Worm (Caenorhabditis elegans) whole organism, L4 larva: ENCODE results near the gene wapl-1.

Source experiments
- T26A8.4 ChIP-seq: fragments of 200-800 bp; sonication (Bioruptor generic); IDR thresholded peaks from 2 replicates; pipeline ENCODE4 v1.3.6; 2022; ENCODE audit warnings: missing genetic modification characterization, missing compliant biosample characterization
- Y48G9A.11 ChIP-seq: fragments of 200-800 bp; sonication (Bioruptor generic); IDR thresholded peaks from 2 replicates; pipeline ENCODE4 v1.3.6; 2022; ENCODE audit warnings: missing genetic modification reagents, missing genetic modification characterization, missing compliant biosample characterization
- Y5F2A.4 ChIP-seq: fragments of 200-800 bp; sonication (Bioruptor generic); optimal IDR thresholded peaks from 2 replicates; lab custom pipeline; 2018; ENCODE audit warnings: mild to moderate bottlenecking, missing genetic modification characterization, missing compliant biosample characterization
- ZK546.5 ChIP-seq, 2 experiments: sonication (generic microtip); optimal IDR thresholded peaks; 2 replicates each; lab custom pipeline; 2017; ENCODE audit warnings: missing biosample characterization in 2 of 2, missing genetic modification characterization in 2 of 2
- ama-1 ChIP-seq: fragments of 150-350 bp; optimal IDR thresholded peaks from 2 replicates; lab custom pipeline; 2014; ENCODE audit warnings: inconsistent platforms, mixed read lengths
- ceh-20 ChIP-seq: fragments of 200-800 bp; sonication (Bioruptor generic); IDR thresholded peaks from 2 replicates; pipeline ENCODE4 v1.3.6; 2022; ENCODE audit warnings: missing genetic modification reagents, missing genetic modification characterization, missing compliant biosample characterization
- ceh-28 ChIP-seq: fragments of 150-350 bp; optimal IDR thresholded peaks from 2 replicates; lab custom pipeline; 2014; ENCODE audit warnings: missing biosample characterization, missing genetic modification reagents, missing genetic modification characterization
- ceh-82 ChIP-seq: sonication (generic microtip); optimal IDR thresholded peaks from 2 replicates; lab custom pipeline; 2017; ENCODE audit warnings: missing biosample characterization, missing genetic modification characterization
- ctbp-1 ChIP-seq: fragments of 200-800 bp; sonication (Bioruptor generic); IDR thresholded peaks from 2 replicates; pipeline ENCODE4 v1.3.6; 2022; ENCODE audit warnings: missing genetic modification reagents, missing genetic modification characterization, missing compliant biosample characterization
- daf-16 ChIP-seq, 3 experiments: sonication (generic microtip); optimal IDR thresholded peaks; 2 replicates each; lab custom pipeline; 2016 to 2017; ENCODE audit warnings: missing genetic modification characterization in 3 of 3, missing genetic modification reagents in 3 of 3, mild to moderate bottlenecking in 2 of 3, missing compliant biosample characterization in 2 of 3, missing biosample characterization in 1 of 3, moderate library complexity in 1 of 3
- daf-8 ChIP-seq: fragments of 200-800 bp; sonication (Bioruptor generic); IDR thresholded peaks from 2 replicates; pipeline ENCODE4 v1.3.6; 2022; ENCODE audit warnings: missing genetic modification characterization, missing compliant biosample characterization
- dmd-6 ChIP-seq: fragments of 200-800 bp; sonication (Bioruptor generic); IDR thresholded peaks from 2 replicates; pipeline ENCODE4 v1.3.6; 2022; ENCODE audit warnings: missing genetic modification reagents, missing genetic modification characterization, missing compliant biosample characterization
- dpl-1 ChIP-seq: fragments of 150-350 bp; optimal IDR thresholded peaks from 2 replicates; lab custom pipeline; 2014; ENCODE audit warnings: missing biosample characterization, missing genetic modification reagents, missing genetic modification characterization
- duxl-1 ChIP-seq: sonication (generic microtip); optimal IDR thresholded peaks from 2 replicates; lab custom pipeline; 2016; ENCODE audit warnings: mild to moderate bottlenecking, missing genetic modification characterization, moderate library complexity, missing compliant biosample characterization; ENCODE audit not compliant: poor library complexity
- dve-1 ChIP-seq: sonication (generic microtip); optimal IDR thresholded peaks from 2 replicates; lab custom pipeline; 2017; ENCODE audit warnings: antibody characterized with exemption, mild to moderate bottlenecking, missing genetic modification characterization, missing compliant biosample characterization; ENCODE audit not compliant: insufficient read depth
- egl-43 ChIP-seq: fragments of 200-800 bp; sonication (Bioruptor generic); IDR thresholded peaks from 2 replicates; pipeline ENCODE4 v1.3.6; 2022; ENCODE audit warnings: missing genetic modification reagents, missing genetic modification characterization, missing compliant biosample characterization
- gei-8 ChIP-seq: fragments of 200-800 bp; sonication (Bioruptor generic); optimal IDR thresholded peaks from 2 replicates; lab custom pipeline; 2018; ENCODE audit warnings: mild to moderate bottlenecking, missing genetic modification characterization, missing compliant biosample characterization
- hif-1 ChIP-seq, 2 experiments: sonication (generic microtip); optimal IDR thresholded peaks; 2 replicates each; lab custom pipeline; 2016 to 2017; ENCODE audit warnings: missing compliant biosample characterization in 2 of 2, missing genetic modification characterization in 2 of 2, missing genetic modification reagents in 2 of 2, missing genotype in 2 of 2, mild to moderate bottlenecking in 1 of 2
- hlh-11 ChIP-seq: fragments of 200-800 bp; sonication (Bioruptor generic); optimal IDR thresholded peaks from 2 replicates; lab custom pipeline; 2018; ENCODE audit warnings: mild to moderate bottlenecking, missing genetic modification characterization, missing compliant biosample characterization
- hlh-30 ChIP-seq: sonication (generic microtip); optimal IDR thresholded peaks from 2 replicates; lab custom pipeline; 2017; ENCODE audit warnings: antibody characterized with exemption, mild to moderate bottlenecking, missing genetic modification characterization, missing compliant biosample characterization; ENCODE audit not compliant: insufficient read depth
- lim-7 ChIP-seq: fragments of 200-800 bp; sonication (Bioruptor generic); IDR thresholded peaks from 2 replicates; pipeline ENCODE4 v1.3.6; 2022; ENCODE audit warnings: missing genetic modification characterization, missing compliant biosample characterization
- lin-29 ChIP-seq: fragments of 200-800 bp; sonication (Bioruptor generic); IDR thresholded peaks from 2 replicates; pipeline ENCODE4 v1.3.6; 2022; ENCODE audit warnings: missing genetic modification reagents, missing genetic modification characterization, missing compliant biosample characterization
- lin-38 ChIP-seq: fragments of 200-800 bp; sonication (Bioruptor generic); IDR thresholded peaks from 2 replicates; pipeline ENCODE4 v1.3.6; 2022; ENCODE audit warnings: missing genetic modification reagents, missing genetic modification characterization, missing compliant biosample characterization
- lsy-2 ChIP-seq, 2 experiments: fragments of 150-350 bp in 1 of 2; sonication (generic microtip) in 1 of 2; optimal IDR thresholded peaks; 2 replicates each; lab custom pipeline; 2014 to 2017; ENCODE audit warnings: missing biosample characterization in 2 of 2, missing genetic modification characterization in 2 of 2
- madf-5 ChIP-seq, 2 experiments: fragments of 200-800 bp; sonication (Bioruptor generic); IDR thresholded peaks; 2 replicates each; pipeline ENCODE4 v1.3.6; 2022; ENCODE audit warnings: missing compliant biosample characterization in 2 of 2, missing genetic modification characterization in 2 of 2
- mdl-1 ChIP-seq, 2 experiments: fragments of 150-350 bp in 1 of 2; sonication (generic microtip) in 1 of 2; optimal IDR thresholded peaks; 2 replicates each; lab custom pipeline; 2014 to 2017; ENCODE audit warnings: missing biosample characterization in 2 of 2, missing genetic modification characterization in 2 of 2
- mep-1 ChIP-seq: fragments of 150-350 bp; sonication (generic microtip); optimal IDR thresholded peaks from 3 replicates; lab custom pipeline; 2014; ENCODE audit warnings: missing biosample characterization, missing genetic modification characterization
- mxl-3 ChIP-seq: fragments of 200-800 bp; sonication (Bioruptor generic); optimal IDR thresholded peaks from 2 replicates; lab custom pipeline; 2018; ENCODE audit warnings: mild to moderate bottlenecking, missing genetic modification characterization, missing compliant biosample characterization
- nhr-102 ChIP-seq: sonication (generic microtip); optimal IDR thresholded peaks from 2 replicates; lab custom pipeline; 2016; ENCODE audit warnings: mild to moderate bottlenecking, missing genetic modification characterization, moderate library complexity, missing compliant biosample characterization
- nhr-11 ChIP-seq: fragments of 150-350 bp; optimal IDR thresholded peaks from 2 replicates; lab custom pipeline; 2014; ENCODE audit warnings: missing biosample characterization, missing genetic modification characterization
- nhr-237 ChIP-seq: sonication (generic microtip); optimal IDR thresholded peaks from 2 replicates; lab custom pipeline; 2017; ENCODE audit warnings: missing biosample characterization, missing genetic modification characterization
- nhr-25 ChIP-seq: sonication (generic microtip); optimal IDR thresholded peaks from 2 replicates; lab custom pipeline; 2017; ENCODE audit warnings: missing genetic modification characterization, mild to moderate bottlenecking, missing compliant biosample characterization, antibody characterized with exemption, moderate library complexity, borderline replicate concordance; ENCODE audit not compliant: insufficient read depth
- nhr-28 ChIP-seq: fragments of 150-350 bp; optimal IDR thresholded peaks from 2 replicates; lab custom pipeline; 2014; ENCODE audit warnings: missing biosample characterization, missing genetic modification characterization
- nhr-41 ChIP-seq: fragments of 200-800 bp; sonication (Bioruptor generic); IDR thresholded peaks from 2 replicates; pipeline ENCODE4 v1.3.6; 2022; ENCODE audit warnings: missing genetic modification reagents, missing genetic modification characterization, missing compliant biosample characterization
- rbr-2 ChIP-seq: sonication (generic microtip); optimal IDR thresholded peaks from 2 replicates; lab custom pipeline; 2016; ENCODE audit warnings: missing genotype, missing genetic modification characterization, missing compliant biosample characterization
- saeg-2 ChIP-seq: fragments of 200-800 bp; sonication (Bioruptor generic); IDR thresholded peaks from 2 replicates; pipeline ENCODE4 v1.3.6; 2022; ENCODE audit warnings: missing genetic modification reagents, missing genetic modification characterization, missing compliant biosample characterization
- skn-1 ChIP-seq: fragments of 150-350 bp; optimal IDR thresholded peaks from 2 replicates; lab custom pipeline; 2014; ENCODE audit warnings: missing biosample characterization, missing genetic modification characterization
- snpc-1.2 ChIP-seq: fragments of 200-800 bp; sonication (Bioruptor generic); IDR thresholded peaks from 2 replicates; pipeline ENCODE4 v1.3.6; 2022; ENCODE audit warnings: missing genetic modification reagents, missing genetic modification characterization, missing compliant biosample characterization
- spr-3 ChIP-seq: fragments of 200-800 bp; sonication (Bioruptor generic); optimal IDR thresholded peaks from 2 replicates; lab custom pipeline; 2018; ENCODE audit warnings: mild to moderate bottlenecking, missing genetic modification characterization, missing compliant biosample characterization
- unc-130 ChIP-seq: sonication (generic microtip); optimal IDR thresholded peaks from 2 replicates; lab custom pipeline; 2016; ENCODE audit warnings: missing genetic modification reagents, missing genetic modification characterization, missing compliant biosample characterization
- unc-39 ChIP-seq: sonication (generic microtip); optimal IDR thresholded peaks from 2 replicates; lab custom pipeline; 2017; ENCODE audit warnings: missing biosample characterization, missing genetic modification characterization
- unc-62 ChIP-seq, 3 experiments: fragments of 150-350 bp in 1 of 3; sonication (generic microtip); optimal IDR thresholded peaks in 2 of 3; peaks in 1 of 3; 1 replicate in 1 of 3; 2 replicates in 2 of 3; lab custom pipeline; 2014 to 2017; ENCODE audit warnings: missing biosample characterization in 3 of 3, missing genetic modification characterization in 3 of 3, missing genetic modification reagents in 3 of 3, missing genotype in 1 of 3
- zfp-2 ChIP-seq: sonication (generic microtip); optimal IDR thresholded peaks from 2 replicates; lab custom pipeline; 2016; ENCODE audit warnings: mild to moderate bottlenecking, missing genetic modification characterization, missing compliant biosample characterization

wapl-1 gene

DNA sequence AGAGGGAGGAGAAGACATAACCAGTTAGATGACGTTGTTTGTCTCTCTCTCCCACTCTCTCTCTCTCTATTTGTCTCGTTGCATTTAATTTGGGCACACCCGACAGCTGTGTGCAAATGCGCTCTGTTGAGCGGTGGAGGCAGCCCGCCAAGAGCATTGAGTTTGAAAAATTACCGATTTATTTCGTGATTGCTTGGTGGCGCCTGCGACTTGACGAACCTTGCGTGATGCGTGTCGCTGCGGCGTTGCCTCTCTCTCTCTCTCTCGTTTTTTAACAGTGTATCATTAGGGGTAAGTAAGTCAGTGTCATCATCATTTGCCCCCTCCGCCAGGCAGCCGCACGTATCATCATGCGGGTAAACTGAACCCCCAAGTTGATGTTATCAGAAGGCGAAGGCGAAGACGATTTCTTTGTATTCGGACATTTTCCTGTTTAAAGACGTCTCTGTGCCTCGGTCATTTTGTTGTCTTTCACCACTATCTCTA lies 39.4 kb downstream of the wapl-1 start (continued):
- peak; percentile 67 for TF ChIP-seq dpl-1 (GFP tag; lab: Kevin White, UChicago)
- TF ChIP-seq nhr-41 (GFP tag; lab: Robert Waterston, UW) = peak; percentile 37; the same call in 1 of the 2 replicates
- peak; percentile 40 for TF ChIP-seq ama-1 (lab: Kevin White, UChicago)
- peak; percentile 84 for TF ChIP-seq dve-1 (tag; lab: Kevin White, UChicago)
- no peak for TF ChIP-seq lin-29 (GFP tag; lab: Robert Waterston, UW)
- TF ChIP-seq zfp-2 (tag; lab: Kevin White, UChicago) = no peak
- no peak for TF ChIP-seq ceh-28 (tag; lab: Kevin White, UChicago)
- TF ChIP-seq unc-130 (GFP tag; lab: Kevin White, UChicago) = no peak
- TF ChIP-seq skn-1 (tag; lab: Kevin White, UChicago) = no peak
- peak; percentile 89 for TF ChIP-seq lin-38 (GFP tag; lab: Robert Waterston, UW)
- TF ChIP-seq spr-3 (GFP tag; lab: Kevin White, UChicago) = no peak
- TF ChIP-seq saeg-2 = 0 out of 2 replicates have a peak, but pooled peaks have one; percentile 24
- TF ChIP-seq unc-62 (GFP tag; optimal IDR thresholded peaks at IDR 0.05 in 1 of 2; lab: Kevin White, UChicago) = peak in 1 of 2 experiments; percentile 100
- no peak for TF ChIP-seq unc-62 (tag; optimal IDR thresholded peaks at IDR 0.05; lab: Kevin White, UChicago)
- TF ChIP-seq Y48G9A.11 = no peak
- peak in 1 of 2 experiments; percentile 73 for TF ChIP-seq hif-1 (tag; optimal IDR thresholded peaks at IDR 0.05; lab: Kevin White, UChicago)
- peak; percentile 61; the same call in 1 of the 2 replicates for TF ChIP-seq egl-43 (GFP tag; lab: Robert Waterston, UW)
- TF ChIP-seq dmd-6 (GFP tag; lab: Robert Waterston, UW) = peak; percentile 67
- peak; percentile 90 for TF ChIP-seq hlh-11 (tag; lab: Kevin White, UChicago)
- TF ChIP-seq mxl-3 (GFP tag; lab: Kevin White, UChicago) = peak; percentile 41
- TF ChIP-seq unc-39 (tag; lab: Kevin White, UChicago) = no peak
- peak; percentile 32 to 58 for TF ChIP-seq mdl-1 (tag; optimal IDR thresholded peaks at IDR 0.05; lab: Kevin White, UChicago)

- TF ChIP-seq ceh-20 (GFP tag; lab: Robert Waterston, UW) = no peak
- TF ChIP-seq dmd-6 (GFP tag; lab: Robert Waterston, UW) = peak; percentile 58
- peak; percentile 54 for TF ChIP-seq dve-1 (tag; lab: Kevin White, UChicago)
- TF ChIP-seq nhr-102 (tag; lab: Kevin White, UChicago) = peak; percentile 19
- peak in 1 of 2 experiments; percentile 29 for TF ChIP-seq lsy-2 (tag; optimal IDR thresholded peaks at IDR 0.05; lab: Kevin White, UChicago)
- TF ChIP-seq nhr-11 (tag; lab: Kevin White, UChicago) = peak; percentile 13
- peak in 1 of 2 experiments; percentile 2 for TF ChIP-seq hif-1 (tag; optimal IDR thresholded peaks at IDR 0.05; lab: Kevin White, UChicago)
- peak; percentile 18 for TF ChIP-seq mep-1 (tag; lab: Kevin White, UChicago)
- TF ChIP-seq nhr-25 = no peak
- TF ChIP-seq duxl-1 = no peak
- TF ChIP-seq nhr-28 = peak; percentile 56
- peak; percentile 93 for TF ChIP-seq hlh-30 (tag; lab: Kevin White, UChicago)
- peak; percentile 42 for TF ChIP-seq hlh-11 (tag; lab: Kevin White, UChicago)
- peak in 1 of 2 experiments; percentile 18 for TF ChIP-seq daf-16 (GFP tag; optimal IDR thresholded peaks at IDR 0.05; lab: Kevin White, UChicago)
- TF ChIP-seq daf-16 (tag; optimal IDR thresholded peaks at IDR 0.05; lab: Kevin White, UChicago) = peak; percentile 83
- TF ChIP-seq, all 104 proteins: peak for 11
Measured at ce11 chrIV:4405126-4405525, 40.4 kb downstream of the wapl-1 start, which contains the start of gene Y24D9A.7. Gene Y24D9A.7, minus strand, starts transcription at chrIV:4405171.

- TF ChIP-seq lsy-2 (tag; optimal IDR thresholded peaks at IDR 0.05; lab: Kevin White, UChicago) (peak in 1 of 2 experiments; percentile 3), nhr-25 (peak; percentile 37), Y5F2A.4 (GFP tag; lab: Kevin White, UChicago) (no peak), nhr-237 (tag; lab: Kevin White, UChicago) (no peak), ZK546.5 (tag; optimal IDR thresholded peaks at IDR 0.05; lab: Kevin White, UChicago) (no peak), T26A8.4 (GFP tag; lab: Robert Waterston, UW) (peak; percentile 31; the same call in 1 of the 2 replicates), mep-1 (tag; lab: Kevin White, UChicago) (peak; percentile 5), snpc-1.2 (GFP tag; lab: Robert Waterston, UW) (no peak), lim-7 (GFP tag; lab: Robert Waterston, UW) (0 out of 2 replicates have a peak, but pooled peaks have one; percentile 12), unc-62 (GFP tag; optimal IDR thresholded peaks at IDR 0.05 in 1 of 2; lab: Kevin White, UChicago) (peak in 1 of 2 experiments; percentile 48), unc-62 (tag; optimal IDR thresholded peaks at IDR 0.05; lab: Kevin White, UChicago) (no peak), daf-8 (GFP tag; lab: Robert Waterston, UW) (no peak), ama-1 (lab: Kevin White, UChicago) (peak; percentile 33), nhr-28 (peak; percentile 3), madf-5 (GFP tag; IDR thresholded peaks at IDR 0.05; lab: Robert Waterston, UW) (no peak), rbr-2 (tag; lab: Kevin White, UChicago) (peak; percentile 12), ctbp-1 (GFP tag; lab: Robert Waterston, UW) (0 out of 2 replicates have a peak, but pooled peaks have one; percentile 41), ceh-82 (tag; lab: Kevin White, UChicago) (no peak), gei-8 (no peak)
Measured at ce11 chrIV:4403870-4404269, 41.7 kb downstream of the wapl-1 start.
